Worm (Caenorhabditis elegans): Measurements from ENCODE around the gene F19F10.11.

Gene F19F10.11

DNA sequence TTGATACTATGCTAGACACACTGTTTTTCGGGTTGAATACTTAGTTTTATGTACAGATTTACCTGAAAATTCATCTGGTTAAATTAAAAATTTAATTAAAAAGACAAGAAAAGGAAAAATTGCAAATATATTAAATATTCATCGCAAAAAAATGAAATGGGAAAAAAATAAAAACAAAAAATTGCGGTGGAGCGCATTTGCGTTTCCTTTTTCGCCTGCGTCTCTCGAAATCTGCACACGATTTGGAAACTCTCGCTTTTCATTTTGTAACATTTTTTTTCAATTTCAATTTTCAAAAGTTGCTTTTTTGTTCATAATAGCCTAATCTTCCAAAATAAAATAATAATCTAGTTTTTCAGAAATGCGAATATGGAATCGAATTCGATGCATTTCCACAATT is at the start of gene F19F10.11, which contains the start of gene C50E3.5:
TSS of gene F19F10.11 (minus strand) at position 68 of the 400 bp plus-strand sequence.
TSS of gene C50E3.5 (plus strand) at position 360 of the 400 bp plus-strand sequence.
- TF ChIP-seq flt-1 (GFP tag; IDR thresholded peaks at IDR 0.05): no peak
- TF ChIP-seq ama-1 (optimal IDR thresholded peaks at IDR 0.05): no peak
- TF ChIP-seq B0310.2 (tag; optimal IDR thresholded peaks at IDR 0.05): no peak
- no peak for TF ChIP-seq ets-7 (tag; optimal IDR thresholded peaks at IDR 0.05)
- peak; percentile 34 for TF ChIP-seq F13C5.2 (tag; optimal IDR thresholded peaks at IDR 0.05)
- no peak for TF ChIP-seq ceh-13 (GFP tag; optimal IDR thresholded peaks at IDR 0.05)
- no peak for TF ChIP-seq hnd-1 (tag; optimal IDR thresholded peaks at IDR 0.05)
- no peak for TF ChIP-seq scrt-1 (GFP tag; IDR thresholded peaks at IDR 0.05)

DNA sequence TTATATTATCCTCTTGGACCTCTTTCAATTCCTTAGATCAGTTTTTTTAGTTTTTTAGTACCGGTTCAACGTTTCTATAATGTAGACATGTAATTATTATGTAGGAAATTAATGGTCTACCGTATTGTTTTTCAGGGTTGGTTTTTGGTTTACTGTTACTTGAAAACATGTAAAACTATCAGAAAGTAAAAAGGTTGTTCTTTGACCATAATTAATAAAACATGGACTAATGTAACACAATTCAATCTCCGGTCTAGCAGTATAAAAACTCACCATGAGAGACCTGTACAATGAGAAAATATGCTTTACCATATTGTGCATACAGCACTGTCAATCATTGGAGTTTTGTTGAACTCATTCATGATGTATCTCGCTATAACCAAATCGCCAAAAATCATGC is 48.0 kb upstream of the F19F10.11 start, which contains the start of gene srd-29:
TSS of gene srd-29 (plus strand) at position 301 of the 400 bp plus-strand sequence.
- TF ChIP-seq hmbx-1 (tag; optimal IDR thresholded peaks at IDR 0.05): no peak
- no peak for TF ChIP-seq tbx-37 (GFP tag; conservative IDR thresholded peaks at IDR 0.05)
- no peak for TF ChIP-seq ets-7 (tag; optimal IDR thresholded peaks at IDR 0.05)
- TF ChIP-seq aly-1 (tag; optimal IDR thresholded peaks at IDR 0.05): no peak
- no peak for TF ChIP-seq flt-1 (GFP tag; IDR thresholded peaks at IDR 0.05)

DNA sequence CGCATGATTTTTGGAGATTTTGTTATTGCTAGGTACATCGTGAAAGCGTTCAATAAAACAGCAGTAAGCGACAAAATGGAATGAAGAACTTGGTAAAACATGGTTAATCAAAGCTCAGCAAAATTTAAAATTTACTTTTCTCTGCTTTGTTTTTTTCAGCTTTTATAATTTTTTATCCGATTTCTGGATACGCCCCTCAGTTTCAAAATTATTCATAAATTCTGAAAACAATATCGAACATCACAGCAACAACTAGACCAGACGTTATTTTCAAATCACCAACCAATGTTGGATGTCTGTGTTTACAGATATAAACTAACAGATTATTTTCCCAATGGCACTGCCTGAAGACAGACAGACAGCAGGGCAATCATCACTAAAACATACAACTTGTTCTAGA is 47.2 kb upstream of the F19F10.11 start, which contains the start of gene srd-31:
TSS of gene srd-31 (minus strand) at position 101 of the 400 bp plus-strand sequence.
- TF ChIP-seq tbx-11 (GFP tag; IDR thresholded peaks at IDR 0.05) (no peak), hmbx-1 (tag; optimal IDR thresholded peaks at IDR 0.05) (no peak), pes-1 (GFP tag; IDR thresholded peaks at IDR 0.05) (no peak), hmg-4 (GFP tag; optimal IDR thresholded peaks at IDR 0.05) (no peak), flt-1 (GFP tag; IDR thresholded peaks at IDR 0.05) (no peak), tbx-37 (GFP tag; conservative IDR thresholded peaks at IDR 0.05) (no peak)

DNA sequence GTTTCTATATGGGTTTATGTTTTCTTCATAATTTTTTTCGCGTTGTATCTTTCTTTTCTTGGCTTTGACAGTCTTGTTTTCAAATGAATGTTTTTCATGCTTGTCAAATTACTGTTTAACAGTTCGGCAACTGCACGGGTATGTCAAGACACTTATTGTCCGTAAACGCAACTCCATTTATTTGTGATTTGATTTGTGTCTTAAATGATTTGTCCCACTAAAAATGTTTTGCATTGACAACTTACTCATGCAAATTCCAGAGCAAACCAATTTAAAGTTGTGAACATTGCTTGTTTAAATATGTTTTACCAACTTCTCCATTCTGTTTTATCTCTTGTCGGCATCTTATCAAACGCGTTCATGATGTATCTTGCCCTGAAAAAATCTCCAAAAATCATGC is 44.2 kb upstream of the F19F10.11 start, which contains the start of gene srd-25:
TSS of gene srd-25 (plus strand) at position 301 of the 400 bp plus-strand sequence.
- TF ChIP-seq tra-4 (tag; optimal IDR thresholded peaks at IDR 0.05): no peak
- TF ChIP-seq pes-1 (GFP tag; IDR thresholded peaks at IDR 0.05): no peak

- TF ChIP-seq ets-7 (tag; optimal IDR thresholded peaks at IDR 0.05) (no peak), hmg-4 (GFP tag; optimal IDR thresholded peaks at IDR 0.05) (no peak), B0310.2 (tag; optimal IDR thresholded peaks at IDR 0.05) (no peak), ceh-36 (tag; optimal IDR thresholded peaks at IDR 0.05) (no peak), tra-4 (tag; optimal IDR thresholded peaks at IDR 0.05) (no peak), tbx-11 (GFP tag; IDR thresholded peaks at IDR 0.05) (no peak), ceh-13 (GFP tag; optimal IDR thresholded peaks at IDR 0.05) (no peak), tbx-37 (GFP tag; conservative IDR thresholded peaks at IDR 0.05) (no peak), sea-1 (GFP tag; conservative IDR thresholded peaks at IDR 0.05) (no peak), hnd-1 (tag; optimal IDR thresholded peaks at IDR 0.05) (no peak), scrt-1 (GFP tag; IDR thresholded peaks at IDR 0.05) (no peak), ama-1 (optimal IDR thresholded peaks at IDR 0.05) (no peak), hmbx-1 (tag; optimal IDR thresholded peaks at IDR 0.05) (no peak), pes-1 (GFP tag; IDR thresholded peaks at IDR 0.05) (no peak)
These were observed 42.0 kb upstream of the F19F10.11 start, which contains the start of gene srd-30 for ce11 chrV:7629504-7629903. srd-30 (plus strand) TSS chrV:7629804.

- no peak for TF ChIP-seq F13C5.2 (tag; optimal IDR thresholded peaks at IDR 0.05)
- no peak for TF ChIP-seq ceh-36 (tag; optimal IDR thresholded peaks at IDR 0.05)
- no peak for TF ChIP-seq tbx-37 (GFP tag; conservative IDR thresholded peaks at IDR 0.05)
- no peak for TF ChIP-seq hmbx-1 (tag; optimal IDR thresholded peaks at IDR 0.05)
- TF ChIP-seq tra-4 (tag; optimal IDR thresholded peaks at IDR 0.05): no peak
- no peak for TF ChIP-seq tbx-11 (GFP tag; IDR thresholded peaks at IDR 0.05)
- no peak for TF ChIP-seq ceh-13 (GFP tag; optimal IDR thresholded peaks at IDR 0.05)
- TF ChIP-seq B0310.2 (tag; optimal IDR thresholded peaks at IDR 0.05): no peak
- no peak for TF ChIP-seq hmg-4 (GFP tag; optimal IDR thresholded peaks at IDR 0.05)
- no peak for TF ChIP-seq ets-7 (tag; optimal IDR thresholded peaks at IDR 0.05)
These were observed 39.0 kb upstream of the F19F10.11 start, which contains the start of gene F07C4.6 for ce11 chrV:7626550-7626949. F07C4.6 (plus strand) TSS chrV:7626850.

DNA sequence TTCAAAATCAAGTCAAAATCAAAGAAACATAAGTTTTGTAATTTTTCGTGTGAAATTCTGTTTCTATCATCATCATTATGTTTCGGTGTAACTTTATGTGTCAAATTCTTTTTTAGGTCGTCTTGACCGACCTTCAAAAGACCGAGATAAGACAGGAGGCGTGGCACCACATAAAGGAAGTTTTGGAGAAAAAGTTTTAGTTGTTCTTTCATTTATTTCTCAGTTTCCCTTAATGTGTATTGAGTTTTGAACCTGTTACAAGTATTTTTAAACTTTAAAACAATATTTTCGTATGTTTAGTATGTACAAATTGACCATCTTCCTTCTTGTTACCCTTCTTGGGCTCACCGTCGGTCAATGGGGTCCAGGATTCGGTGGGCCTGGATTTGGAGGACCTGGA is 37.1 kb upstream of the F19F10.11 start, which contains the start of gene grsp-4:
TSS of gene grsp-4 (plus strand) at position 301 of the 400 bp plus-strand sequence.
- TF ChIP-seq F13C5.2 (tag; optimal IDR thresholded peaks at IDR 0.05) (no peak), hmbx-1 (tag; optimal IDR thresholded peaks at IDR 0.05) (no peak), sea-1 (GFP tag; conservative IDR thresholded peaks at IDR 0.05) (no peak), hmg-4 (GFP tag; optimal IDR thresholded peaks at IDR 0.05) (no peak), pes-1 (GFP tag; IDR thresholded peaks at IDR 0.05) (no peak), ceh-13 (GFP tag; optimal IDR thresholded peaks at IDR 0.05) (no peak), scrt-1 (GFP tag; IDR thresholded peaks at IDR 0.05) (no peak)

DNA sequence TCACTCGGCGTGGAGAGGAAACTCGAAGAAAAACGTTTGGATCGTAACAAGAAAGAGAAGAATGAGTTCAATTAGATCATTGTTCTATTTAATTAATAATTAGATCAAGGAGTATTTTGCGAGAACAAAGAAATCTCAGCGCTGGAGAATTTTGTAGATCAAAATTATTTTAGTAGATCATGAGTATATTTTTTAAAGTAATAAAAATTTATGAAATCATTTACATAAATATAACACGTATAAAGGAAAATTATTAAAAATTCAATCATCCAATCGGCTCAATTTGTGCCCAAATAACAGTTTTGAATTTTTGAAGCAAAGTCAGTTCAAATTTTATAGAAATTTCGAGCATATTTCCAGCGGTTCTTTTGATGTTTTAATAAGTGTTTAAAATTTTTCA is 36.6 kb upstream of the F19F10.11 start, which contains the start of gene C50E3.13:
TSS of gene C50E3.13 (minus strand) at position 101 of the 400 bp plus-strand sequence.
- TF ChIP-seq sea-1 (GFP tag; conservative IDR thresholded peaks at IDR 0.05) (no peak), tra-4 (tag; optimal IDR thresholded peaks at IDR 0.05) (no peak), F13C5.2 (tag; optimal IDR thresholded peaks at IDR 0.05) (no peak), ama-1 (optimal IDR thresholded peaks at IDR 0.05) (no peak), flt-1 (GFP tag; IDR thresholded peaks at IDR 0.05) (no peak), ceh-13 (GFP tag; optimal IDR thresholded peaks at IDR 0.05) (no peak), B0310.2 (tag; optimal IDR thresholded peaks at IDR 0.05) (no peak), ceh-36 (tag; optimal IDR thresholded peaks at IDR 0.05) (no peak), ets-7 (tag; optimal IDR thresholded peaks at IDR 0.05) (no peak), hmbx-1 (tag; optimal IDR thresholded peaks at IDR 0.05) (no peak), pes-1 (GFP tag; IDR thresholded peaks at IDR 0.05) (no peak), tbx-11 (GFP tag; IDR thresholded peaks at IDR 0.05) (no peak), hnd-1 (tag; optimal IDR thresholded peaks at IDR 0.05) (no peak)
